Worm (Caenorhabditis elegans): ENCODE results near the gene sre-33.

- no peak for TF ChIP-seq pha-4 (tag; optimal IDR thresholded peaks at IDR 0.05)
- TF ChIP-seq ama-1 (optimal IDR thresholded peaks at IDR 0.05): no peak
- TF ChIP-seq fkh-10 (GFP tag; optimal IDR thresholded peaks at IDR 0.05): no peak
- TF ChIP-seq nhr-77 (tag; optimal IDR thresholded peaks at IDR 0.05): no peak
- TF ChIP-seq sea-2 (GFP tag; optimal IDR thresholded peaks at IDR 0.05): no peak
- TF ChIP-seq hmg-11 (tag; optimal IDR thresholded peaks at IDR 0.05): no peak
- TF ChIP-seq nhr-43 (tag; optimal IDR thresholded peaks at IDR 0.05; ENCODE audit: poor library complexity, severe bottlenecking): no peak
- no peak for TF ChIP-seq nhr-237 (tag; optimal IDR thresholded peaks at IDR 0.05)
- no peak for TF ChIP-seq zag-1 (tag; optimal IDR thresholded peaks at IDR 0.05)
- TF ChIP-seq unc-62 (GFP tag; optimal IDR thresholded peaks at IDR 0.05): no peak
- no peak for TF ChIP-seq nhr-11 (tag; optimal IDR thresholded peaks at IDR 0.05)
- no peak for TF ChIP-seq tbx-2 (tag; optimal IDR thresholded peaks at IDR 0.05)
- TF ChIP-seq ceh-28 (tag; optimal IDR thresholded peaks at IDR 0.05): no peak
Observed at ce11 chrII:12452754-12453352, at the start of gene sre-33, which contains the start of gene sre-35.
